Worm (Caenorhabditis elegans): ENCODE measurements around the gene F10B5.3.

Gene F10B5.3

DNA sequence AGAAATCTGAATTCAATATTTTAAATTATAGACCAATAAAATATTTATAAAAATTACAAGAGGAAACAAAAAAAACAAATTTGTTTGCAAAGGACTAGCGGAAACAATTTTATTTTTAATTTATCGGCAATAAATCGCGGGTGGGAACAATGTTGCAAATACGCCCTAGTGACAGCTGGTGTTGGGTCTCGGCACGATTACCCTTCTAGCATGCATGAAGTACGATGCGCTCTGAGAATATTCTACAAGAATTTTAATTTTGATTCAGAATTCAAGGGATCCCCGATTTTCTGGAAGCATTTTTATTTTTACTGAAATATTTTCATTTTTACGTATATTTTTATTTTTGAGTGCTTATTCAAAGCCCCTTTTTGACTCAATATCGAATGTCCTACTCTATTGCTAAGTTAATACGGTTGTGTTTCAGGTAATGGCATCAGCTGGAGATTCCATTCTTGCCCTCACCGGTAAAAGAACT is 35.2 kb upstream of the F10B5.3 start, which contains the start of the genes mig-5 and cct-1 (continued):
- TF ChIP-seq Y95B8A.8 (GFP tag; IDR thresholded peaks at IDR 0.05) (peak; percentile 74; the same call in 1 of the 2 replicates), bed-2 (GFP tag; IDR thresholded peaks at IDR 0.05) (no peak), lir-1 (GFP tag; conservative IDR thresholded peaks at IDR 0.05) (peak; percentile 74), dpff-1 (tag; optimal IDR thresholded peaks at IDR 0.05) (no peak), snpc-1.3 (tag; optimal IDR thresholded peaks at IDR 0.05; ENCODE audit: insufficient read depth) (peak; percentile 62), nhr-90 (tag; optimal IDR thresholded peaks at IDR 0.05) (no peak), unc-62 (GFP tag; optimal IDR thresholded peaks at IDR 0.05) (no peak), B0019.2 (GFP tag; conservative IDR thresholded peaks at IDR 0.05) (0 out of 2 replicates have a peak, but pooled peaks have one; percentile 22), efl-1 (GFP tag; optimal IDR thresholded peaks at IDR 0.05) (peak; percentile 81), lin-26 (GFP tag; IDR thresholded peaks at IDR 0.05) (no peak), ets-4 (GFP tag; optimal IDR thresholded peaks at IDR 0.05) (no peak), B0035.1 (tag; optimal IDR thresholded peaks at IDR 0.05) (peak; percentile 46), ztf-6 (GFP tag; IDR thresholded peaks at IDR 0.05) (no peak), akir-1 (GFP tag; optimal IDR thresholded peaks at IDR 0.05) (no peak), snpc-4 (GFP tag; optimal IDR thresholded peaks at IDR 0.05) (peak; percentile 57), snpc-4 (tag; optimal IDR thresholded peaks at IDR 0.05) (peak; percentile 75 to 83 (median 76)), mcd-1 (GFP tag; IDR thresholded peaks at IDR 0.05) (peak; percentile 99), egl-18 (GFP tag; IDR thresholded peaks at IDR 0.05) (no peak), D2030.7 (GFP tag; IDR thresholded peaks at IDR 0.05) (peak; percentile 64; the same call in 1 of the 2 replicates), fkh-3 (tag; optimal IDR thresholded peaks at IDR 0.05) (no peak), Y56A3A.18 (GFP tag; IDR thresholded peaks at IDR 0.05) (peak; percentile 86; the same call in 1 of the 2 replicates), K12H6.12 (tag; optimal IDR thresholded peaks at IDR 0.05) (peak; percentile 77), madf-6 (GFP tag; IDR thresholded peaks at IDR 0.05) (peak; percentile 85), chd-7 (tag; optimal IDR thresholded peaks at IDR 0.05) (peak; percentile 7), ztf-25 (GFP tag; IDR thresholded peaks at IDR 0.05) (no peak), let-607 (tag; optimal IDR thresholded peaks at IDR 0.05) (peak in 1 of 2 experiments; percentile 84), aptf-2 (GFP tag; conservative IDR thresholded peaks at IDR 0.05) (no peak), nhr-179 (tag; optimal IDR thresholded peaks at IDR 0.05) (no peak), attf-3 (GFP tag; conservative IDR thresholded peaks at IDR 0.05) (peak; percentile 79), B0336.3 (GFP tag; IDR thresholded peaks at IDR 0.05) (peak; percentile 79), rec-8 (tag; optimal IDR thresholded peaks at IDR 0.05) (no peak), him-1 (tag; optimal IDR thresholded peaks at IDR 0.05) (peak; percentile 54), nhr-27 (tag; optimal IDR thresholded peaks at IDR 0.05) (no peak)

DNA sequence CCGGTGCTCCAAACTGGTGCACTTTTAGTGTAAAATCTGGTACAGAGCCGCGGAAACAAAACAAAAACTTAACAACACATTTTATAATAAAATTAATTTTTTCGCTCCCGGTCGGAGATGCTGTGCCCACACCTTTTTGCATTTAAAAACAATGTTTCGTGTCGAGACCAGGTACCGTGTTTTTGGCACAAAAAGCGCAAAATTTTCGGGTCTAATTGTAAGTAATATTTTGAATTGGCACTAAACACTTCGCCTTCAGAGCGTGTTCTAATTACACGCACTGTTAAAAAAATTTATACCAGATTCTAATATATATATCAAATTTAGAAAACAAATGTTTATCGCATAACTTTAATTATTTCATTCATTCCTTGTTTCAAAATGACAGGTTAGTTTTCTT is 31.6 kb upstream of the F10B5.3 start, which contains the start of gene dylt-3:
dylt-3 (plus strand) TSS at position 301 of the 400 bp plus-strand sequence.
- no peak for TF ChIP-seq snpc-3.4 (tag; optimal IDR thresholded peaks at IDR 0.05)
- TF ChIP-seq rec-8 (tag; optimal IDR thresholded peaks at IDR 0.05) = no peak
- no peak for TF ChIP-seq bed-1 (GFP tag; IDR thresholded peaks at IDR 0.05)
- TF ChIP-seq F37B4.10 (GFP tag; IDR thresholded peaks at IDR 0.05) = no peak
- no peak for TF ChIP-seq nhr-27 (tag; optimal IDR thresholded peaks at IDR 0.05)
- no peak for TF ChIP-seq ceh-40 (GFP tag; IDR thresholded peaks at IDR 0.05)
- no peak for TF ChIP-seq nhr-80 (tag; optimal IDR thresholded peaks at IDR 0.05)
- no peak for TF ChIP-seq lsy-27 (tag; optimal IDR thresholded peaks at IDR 0.05; ENCODE audit: borderline replicate concordance, insufficient read depth)
- no peak for TF ChIP-seq mes-4 (tag; optimal IDR thresholded peaks at IDR 0.05)
- TF ChIP-seq ccch-3 (GFP tag; optimal IDR thresholded peaks at IDR 0.05) = no peak
- TF ChIP-seq unc-130 (GFP tag; optimal IDR thresholded peaks at IDR 0.05) = no peak
- no peak for TF ChIP-seq attf-5 (GFP tag; optimal IDR thresholded peaks at IDR 0.05)
- TF ChIP-seq snpc-4 (GFP tag; optimal IDR thresholded peaks at IDR 0.05) = no peak
- no peak for TF ChIP-seq snpc-4 (tag; optimal IDR thresholded peaks at IDR 0.05)
- TF ChIP-seq fkh-3 (tag; optimal IDR thresholded peaks at IDR 0.05) = no peak
- no peak for TF ChIP-seq F57C9.4 (tag; optimal IDR thresholded peaks at IDR 0.05)

All from whole organism, young adult.